Worm (Caenorhabditis elegans): ENCODE data around the gene flp-34.

ce11 chrV:990300-990699 lies 42.9 kb downstream of the flp-34 start:
- TF ChIP-seq ceh-36 (tag; optimal IDR thresholded peaks at IDR 0.05) (no peak), scrt-1 (GFP tag; IDR thresholded peaks at IDR 0.05) (0 out of 2 replicates have a peak, but pooled peaks have one; percentile 14), hmg-4 (GFP tag; optimal IDR thresholded peaks at IDR 0.05) (no peak), ama-1 (optimal IDR thresholded peaks at IDR 0.05) (no peak), hmbx-1 (tag; optimal IDR thresholded peaks at IDR 0.05) (no peak), aly-1 (tag; optimal IDR thresholded peaks at IDR 0.05) (no peak), sea-1 (GFP tag; conservative IDR thresholded peaks at IDR 0.05) (no peak), B0310.2 (tag; optimal IDR thresholded peaks at IDR 0.05) (no peak), flt-1 (GFP tag; IDR thresholded peaks at IDR 0.05) (no peak)

Measured in whole organism, early embryonic.